Worm (Caenorhabditis elegans): Measurements from ENCODE around the gene ltah-1.1.

The ltah-1.1 gene

ce11 chrIV:12244706-12245105, 34.7 kb upstream of the ltah-1.1 start, which contains the start of gene sre-15:
Gene sre-15 (minus strand): TSS chrIV:12244806.
- TF ChIP-seq aptf-2 (GFP tag; conservative IDR thresholded peaks at IDR 0.05): no peak
- TF ChIP-seq snpc-1.1 (tag; optimal IDR thresholded peaks at IDR 0.05; ENCODE audit: insufficient read depth): no peak
- TF ChIP-seq hmg-20 (GFP tag; IDR thresholded peaks at IDR 0.05): no peak
- no peak for TF ChIP-seq ztf-18 (tag; optimal IDR thresholded peaks at IDR 0.05)
- no peak for TF ChIP-seq Y53G8AR.9 (GFP tag; conservative IDR thresholded peaks at IDR 0.05)
- TF ChIP-seq sdz-38 (tag; optimal IDR thresholded peaks at IDR 0.05): no peak
- no peak for TF ChIP-seq F39B2.1 (GFP tag; IDR thresholded peaks at IDR 0.05)
- TF ChIP-seq mel-28 (tag; optimal IDR thresholded peaks at IDR 0.05; ENCODE audit: borderline replicate concordance): no peak
- no peak for TF ChIP-seq mxl-1 (tag; optimal IDR thresholded peaks at IDR 0.05)
- no peak for TF ChIP-seq ceh-58 (GFP tag; IDR thresholded peaks at IDR 0.05)
- TF ChIP-seq nfya-1 (tag; optimal IDR thresholded peaks at IDR 0.05; ENCODE audit: borderline replicate concordance, insufficient read depth): no peak
- TF ChIP-seq madf-3 (GFP tag; IDR thresholded peaks at IDR 0.05): no peak
- TF ChIP-seq ceh-79 (tag; optimal IDR thresholded peaks at IDR 0.05): no peak
- no peak for TF ChIP-seq nfyb-1 (GFP tag; IDR thresholded peaks at IDR 0.05)
- no peak for TF ChIP-seq lsy-27 (tag; optimal IDR thresholded peaks at IDR 0.05; ENCODE audit: borderline replicate concordance, insufficient read depth)
- TF ChIP-seq ztf-25 (GFP tag; IDR thresholded peaks at IDR 0.05): no peak
- TF ChIP-seq nhr-27 (tag; optimal IDR thresholded peaks at IDR 0.05): no peak
- TF ChIP-seq efl-1 (GFP tag; optimal IDR thresholded peaks at IDR 0.05): no peak
- no peak for TF ChIP-seq T26A5.8 (tag; optimal IDR thresholded peaks at IDR 0.05)

DNA sequence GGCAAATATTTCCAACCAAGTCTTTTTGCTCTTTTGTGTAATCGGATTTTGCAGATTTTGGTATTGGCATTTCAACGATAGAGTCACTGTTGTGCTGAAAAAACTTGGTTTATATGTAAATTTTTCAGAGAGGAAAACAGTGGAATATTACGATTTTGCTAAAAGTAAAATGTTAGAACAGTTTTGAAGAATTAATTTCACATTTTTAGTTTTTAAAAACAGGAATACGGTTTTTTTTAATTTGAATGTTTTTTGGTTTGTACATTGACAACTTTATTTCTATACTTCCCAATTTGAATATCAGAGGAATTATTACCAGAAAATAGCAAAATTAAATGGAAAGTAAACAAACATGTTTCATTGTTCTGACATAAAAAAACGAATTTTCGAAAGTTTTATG, 26.8 kb upstream of the ltah-1.1 start, which contains the start of gene dnj-26:
Gene dnj-26 (minus strand): TSS at position 101 of the 400 bp plus-strand sequence.
- TF ChIP-seq ceh-100 (GFP tag; IDR thresholded peaks at IDR 0.05) (no peak), ceh-58 (GFP tag; IDR thresholded peaks at IDR 0.05) (no peak), nhr-80 (tag; optimal IDR thresholded peaks at IDR 0.05) (no peak), mel-28 (tag; optimal IDR thresholded peaks at IDR 0.05; ENCODE audit: borderline replicate concordance) (no peak), Y67H2A.10 (GFP tag; conservative IDR thresholded peaks at IDR 0.05) (no peak), ztf-18 (tag; optimal IDR thresholded peaks at IDR 0.05) (no peak), F52B5.7 (tag; optimal IDR thresholded peaks at IDR 0.05) (no peak)

- no peak for TF ChIP-seq ztf-6 (GFP tag; IDR thresholded peaks at IDR 0.05)
- TF ChIP-seq snpc-1.3 (tag; optimal IDR thresholded peaks at IDR 0.05; ENCODE audit: insufficient read depth): no peak
- TF ChIP-seq rcor-1 (GFP tag; IDR thresholded peaks at IDR 0.05): no peak
- TF ChIP-seq pbrm-1 (GFP tag; IDR thresholded peaks at IDR 0.05): no peak
- no peak for TF ChIP-seq C06A6.2 (GFP tag; conservative IDR thresholded peaks at IDR 0.05)
- no peak for TF ChIP-seq let-526 (GFP tag; IDR thresholded peaks at IDR 0.05)
- TF ChIP-seq B0261.1 (tag; optimal IDR thresholded peaks at IDR 0.05): no peak
- TF ChIP-seq chd-7 (tag; optimal IDR thresholded peaks at IDR 0.05): no peak
- TF ChIP-seq bed-2 (GFP tag; IDR thresholded peaks at IDR 0.05): no peak
Observed at ce11 chrIV:12259161-12259870, 20.1 kb upstream of the ltah-1.1 start, which contains the start of gene Y39C12A.9. Gene Y39C12A.9 (minus strand): TSS chrIV:12259211.

- TF ChIP-seq ZK185.1 (tag; optimal IDR thresholded peaks at IDR 0.05; ENCODE audit: poor library complexity, severe bottlenecking) (no peak), mel-28 (tag; optimal IDR thresholded peaks at IDR 0.05; ENCODE audit: borderline replicate concordance) (no peak), mxl-1 (tag; optimal IDR thresholded peaks at IDR 0.05) (no peak), ztf-22 (GFP tag; optimal IDR thresholded peaks at IDR 0.05) (no peak), athp-1 (tag; optimal IDR thresholded peaks at IDR 0.05) (no peak), mcd-1 (GFP tag; IDR thresholded peaks at IDR 0.05) (no peak)
Observed at ce11 chrIV:12261353-12261752, 18.1 kb upstream of the ltah-1.1 start, which contains the start of gene sre-14. Gene sre-14 (minus strand): TSS chrIV:12261453.

All from whole organism, young adult.